Fruit fly (Drosophila melanogaster): ENCODE data around the gene CG7366.

Gene CG7366

dm6 chr3L:8153206-8153996, 48.8 kb downstream of the CG7366 start:
- TF ChIP-seq Pif1A (GFP tag; optimal IDR thresholded peaks at IDR 0.05), result peak; percentile 72
- TF ChIP-seq CG32121 (GFP tag; IDR thresholded peaks at IDR 0.05), result peak; percentile 96
- peak; percentile 23 for TF ChIP-seq Snoo (tag; optimal IDR thresholded peaks at IDR 0.05)
- peak; percentile 59 for TF ChIP-seq Pif1B (GFP tag; optimal IDR thresholded peaks at IDR 0.05)
- TF ChIP-seq CG4496 (GFP tag; IDR thresholded peaks at IDR 0.05), result peak; percentile 95
- TF ChIP-seq CG15710 (tag; optimal IDR thresholded peaks at IDR 0.05), result peak; percentile 49
- TF ChIP-seq CG34367 (tag; optimal IDR thresholded peaks at IDR 0.05), result peak; percentile 58
- peak; percentile 87 for TF ChIP-seq EcR (GFP tag; optimal IDR thresholded peaks at IDR 0.05)
- peak; percentile 67 for TF ChIP-seq CG17806 (tag; optimal IDR thresholded peaks at IDR 0.05)
- TF ChIP-seq CG8301 (tag; optimal IDR thresholded peaks at IDR 0.05), result peak; percentile 91
- peak; percentile 89 for TF ChIP-seq CG12605 (GFP tag; IDR thresholded peaks at IDR 0.05)
- TF ChIP-seq gl (tag; optimal IDR thresholded peaks at IDR 0.05), result no peak
- peak; percentile 85 for TF ChIP-seq CG10348 (GFP tag; IDR thresholded peaks at IDR 0.05)
- peak; percentile 93 for TF ChIP-seq CG14655 (GFP tag; optimal IDR thresholded peaks at IDR 0.05)
- TF ChIP-seq Ets98B (GFP tag; IDR thresholded peaks at IDR 0.05), result peak; percentile 97
- TF ChIP-seq D1 (tag; optimal IDR thresholded peaks at IDR 0.05), result no peak
- TF ChIP-seq CG9948 (tag; optimal IDR thresholded peaks at IDR 0.05), result peak; percentile 66
- peak; percentile 69 for TF ChIP-seq CG8159 (tag; optimal IDR thresholded peaks at IDR 0.05)
- TF ChIP-seq fd96Ca (GFP tag; IDR thresholded peaks at IDR 0.05), result peak; percentile 96
- TF ChIP-seq CG13204 (GFP tag; optimal IDR thresholded peaks at IDR 0.05), result no peak
- TF ChIP-seq rn (GFP tag; IDR thresholded peaks at IDR 0.05), result peak; percentile 89

- TF ChIP-seq fd96Ca (GFP tag; IDR thresholded peaks at IDR 0.05), result no peak
- TF ChIP-seq EcR (GFP tag; optimal IDR thresholded peaks at IDR 0.05), result peak; percentile 64
- TF ChIP-seq CG8159 (tag; optimal IDR thresholded peaks at IDR 0.05), result no peak
- no peak for TF ChIP-seq CG15710 (tag; optimal IDR thresholded peaks at IDR 0.05)
- no peak for TF ChIP-seq CG9948 (tag; optimal IDR thresholded peaks at IDR 0.05)
- TF ChIP-seq gl (tag; optimal IDR thresholded peaks at IDR 0.05), result no peak
- no peak for TF ChIP-seq Snoo (tag; optimal IDR thresholded peaks at IDR 0.05)
- TF ChIP-seq Pif1B (GFP tag; optimal IDR thresholded peaks at IDR 0.05), result no peak
- TF ChIP-seq CG13204 (GFP tag; optimal IDR thresholded peaks at IDR 0.05), result peak; percentile 30
- TF ChIP-seq CG17806 (tag; optimal IDR thresholded peaks at IDR 0.05), result no peak
- no peak for TF ChIP-seq Pif1A (GFP tag; optimal IDR thresholded peaks at IDR 0.05)
- no peak; the same call in 1 of the 2 replicates for TF ChIP-seq Ets98B (GFP tag; IDR thresholded peaks at IDR 0.05)
Measured at dm6 chr3L:8151727-8152199, 50.5 kb downstream of the CG7366 start, which contains the start of gene CG13676. Gene CG13676, minus strand, starts transcription at chr3L:8151813.

Measured in whole organism, pupa.